Worm (Caenorhabditis elegans): Measurements from ENCODE around the gene unc-85.

The unc-85 gene

DNA sequence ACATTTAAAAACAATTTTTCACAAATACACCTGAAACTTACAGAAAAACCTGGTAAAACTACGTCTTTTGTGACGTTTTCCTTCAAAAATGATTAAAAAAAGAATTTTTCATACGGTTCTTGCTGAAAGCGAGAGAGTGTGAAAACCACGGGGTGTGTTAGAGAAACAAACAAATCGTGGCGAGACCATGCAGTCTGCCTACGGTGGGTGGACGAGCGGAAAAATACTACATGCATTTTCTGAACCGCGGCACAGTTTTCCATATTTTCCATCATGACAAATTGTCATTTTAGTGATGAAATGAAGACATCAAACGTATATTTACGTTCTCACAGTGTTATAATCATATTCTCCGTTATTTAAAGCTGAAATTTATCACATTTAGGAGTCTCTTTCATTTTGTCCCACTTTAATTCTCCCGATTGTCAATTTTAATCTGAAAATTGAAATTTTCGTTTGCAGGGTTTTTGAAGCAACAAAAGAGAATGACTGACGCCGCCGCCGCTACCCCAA, 4.5 kb downstream of the unc-85 start, which contains the start of the genes F10G7.9 and tsn-1:
Gene F10G7.9 (minus strand): TSS at position 127 of the 513 bp plus-strand sequence.
Gene tsn-1 (plus strand): TSS at position 463 of the 513 bp plus-strand sequence.
- TF ChIP-seq hlh-30 (tag; optimal IDR thresholded peaks at IDR 0.05; ENCODE audit: insufficient read depth), result peak; percentile 41
- peak; percentile 56 for TF ChIP-seq nfya-1 (tag; optimal IDR thresholded peaks at IDR 0.05)
- TF ChIP-seq nhr-232 (tag; optimal IDR thresholded peaks at IDR 0.05), result no peak
- no peak for TF ChIP-seq mec-3 (tag; optimal IDR thresholded peaks at IDR 0.05; ENCODE audit: borderline replicate concordance)
- TF ChIP-seq unc-55 (GFP tag; optimal IDR thresholded peaks at IDR 0.05), result no peak
- TF ChIP-seq ceh-31 (tag; optimal IDR thresholded peaks at IDR 0.05), result no peak
- no peak for TF ChIP-seq fkh-10 (GFP tag; optimal IDR thresholded peaks at IDR 0.05)

DNA sequence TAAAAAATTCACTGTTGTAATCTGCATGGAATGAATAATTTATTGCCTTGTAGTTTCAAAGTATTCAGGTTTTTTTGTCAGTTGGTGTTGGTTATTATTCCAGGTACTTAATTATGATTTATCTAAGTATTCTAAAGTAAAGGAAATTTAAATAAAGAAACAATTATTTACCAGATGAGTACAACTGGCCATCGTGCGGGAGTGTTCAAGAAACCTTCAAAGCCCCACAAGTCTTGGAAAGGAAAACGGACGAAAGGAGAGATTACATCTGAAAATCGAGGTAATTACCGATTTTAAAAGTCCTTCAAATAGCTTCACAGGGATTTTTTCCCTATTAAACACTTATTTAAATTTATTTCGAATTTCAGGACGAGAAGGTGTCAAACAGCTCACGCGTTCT, 8.3 kb downstream of the unc-85 start, which contains the start of gene tag-151:
Gene tag-151 (plus strand): TSS at position 158 of the 400 bp plus-strand sequence.
- TF ChIP-seq tbx-2 (tag; optimal IDR thresholded peaks at IDR 0.05) (no peak), ceh-30 (tag; optimal IDR thresholded peaks at IDR 0.05) (no peak), dve-1 (tag; optimal IDR thresholded peaks at IDR 0.05) (no peak), ref-2 (tag; optimal IDR thresholded peaks at IDR 0.05) (no peak), pax-1 (tag; optimal IDR thresholded peaks at IDR 0.05) (no peak), ceh-2 (tag; optimal IDR thresholded peaks at IDR 0.05) (no peak), sox-2 (GFP tag; IDR thresholded peaks at IDR 0.05) (no peak), pha-4 (tag; optimal IDR thresholded peaks at IDR 0.05) (no peak)

DNA sequence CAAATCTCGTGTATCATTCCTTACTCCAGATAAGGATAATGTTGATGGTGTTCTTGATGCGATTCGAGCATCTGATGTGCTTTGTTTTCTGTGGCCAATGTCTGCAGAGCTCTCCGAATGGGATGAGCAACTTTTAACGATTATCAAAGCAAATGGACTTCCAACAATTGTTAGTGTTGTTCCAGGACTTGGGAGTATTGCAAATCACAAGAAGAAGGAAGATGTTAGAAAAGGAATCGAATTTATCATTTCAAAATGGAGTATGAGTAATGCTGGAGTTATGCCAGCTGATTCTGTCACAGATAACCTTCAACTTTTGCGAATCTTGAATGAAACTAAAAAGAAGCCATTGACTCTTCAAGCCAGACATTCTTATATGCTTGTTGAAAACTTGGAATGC, 8.9 kb downstream of the unc-85 start:
- TF ChIP-seq pat-9 (tag; optimal IDR thresholded peaks at IDR 0.05), result no peak
- TF ChIP-seq elt-2 (tag; optimal IDR thresholded peaks at IDR 0.05), result no peak
- TF ChIP-seq C38D4.7 (GFP tag; optimal IDR thresholded peaks at IDR 0.05), result no peak
- TF ChIP-seq zip-5 (tag; optimal IDR thresholded peaks at IDR 0.05), result no peak
- no peak for TF ChIP-seq ceh-2 (tag; optimal IDR thresholded peaks at IDR 0.05)
- no peak for TF ChIP-seq Y22D7AL.16 (tag; optimal IDR thresholded peaks at IDR 0.05)
- no peak for TF ChIP-seq pha-2 (tag; optimal IDR thresholded peaks at IDR 0.05)
- TF ChIP-seq pag-3 (tag; optimal IDR thresholded peaks at IDR 0.05; ENCODE audit: borderline replicate concordance), result no peak

DNA sequence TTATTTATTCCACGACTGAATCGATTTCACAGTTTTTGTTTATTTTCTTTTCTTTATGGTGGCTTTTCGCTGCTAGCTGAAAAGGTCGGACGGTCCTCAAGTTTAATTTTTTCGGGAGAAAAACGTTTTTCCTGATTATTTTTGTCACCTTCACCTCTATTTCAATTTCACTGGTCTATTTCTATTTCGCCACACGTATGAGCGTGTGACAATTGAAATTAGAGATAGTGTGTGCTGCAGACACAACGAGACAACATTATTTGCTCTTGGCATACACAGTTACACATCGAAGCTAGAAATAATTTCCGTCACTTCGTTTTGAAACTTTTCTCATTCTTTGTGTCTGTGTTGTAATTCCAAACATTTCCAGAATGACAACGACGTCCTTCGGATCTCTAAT, 13.8 kb downstream of the unc-85 start, which contains the start of gene F41C3.8:
Gene F41C3.8 (plus strand): TSS at position 371 of the 400 bp plus-strand sequence.
- TF ChIP-seq ceh-2 (tag; optimal IDR thresholded peaks at IDR 0.05), result no peak
- TF ChIP-seq eyg-1 (tag; optimal IDR thresholded peaks at IDR 0.05), result no peak

DNA sequence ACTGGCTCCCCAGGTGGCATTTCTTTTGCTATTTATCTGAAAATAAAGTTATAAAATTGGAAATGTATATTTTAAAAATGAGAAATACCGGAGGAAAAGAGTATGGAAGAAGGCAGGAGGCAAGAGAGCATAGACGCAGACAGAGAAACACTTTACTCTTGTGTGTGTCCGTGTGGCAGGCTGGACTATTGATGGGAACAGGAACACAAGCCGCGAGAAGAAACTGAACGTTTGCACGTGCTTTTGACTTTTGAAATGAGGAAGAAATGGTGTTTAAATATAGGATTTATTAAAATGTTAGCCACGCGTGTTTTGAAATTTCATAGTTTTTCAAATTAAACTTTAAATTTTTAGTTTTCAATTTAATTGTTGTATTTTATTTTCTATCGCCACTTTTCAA, 24.3 kb downstream of the unc-85 start, which contains the start of gene F10G7.10:
Gene F10G7.10 (minus strand): TSS at position 145 of the 400 bp plus-strand sequence.
- TF ChIP-seq pqm-1 (tag; optimal IDR thresholded peaks at IDR 0.05) (no peak), pag-3 (tag; optimal IDR thresholded peaks at IDR 0.05; ENCODE audit: borderline replicate concordance) (no peak), che-1 (tag; optimal IDR thresholded peaks at IDR 0.05) (no peak), odd-2 (tag; optimal IDR thresholded peaks at IDR 0.05) (no peak), K09A11.1 (tag; optimal IDR thresholded peaks at IDR 0.05; ENCODE audit: insufficient read depth) (no peak), nfya-1 (tag; optimal IDR thresholded peaks at IDR 0.05) (no peak), ttx-3 (tag; optimal IDR thresholded peaks at IDR 0.05) (no peak), C08G9.2 (tag; optimal IDR thresholded peaks at IDR 0.05) (no peak), tbx-7 (tag; optimal IDR thresholded peaks at IDR 0.05) (no peak), ceh-19 (GFP tag; optimal IDR thresholded peaks at IDR 0.05) (no peak), eyg-1 (tag; optimal IDR thresholded peaks at IDR 0.05) (no peak), npax-4 (tag; optimal IDR thresholded peaks at IDR 0.05) (no peak), pat-9 (tag; optimal IDR thresholded peaks at IDR 0.05) (no peak), ceh-34 (tag; optimal IDR thresholded peaks at IDR 0.05) (no peak), ahr-1 (tag; optimal IDR thresholded peaks at IDR 0.05) (no peak), madf-2 (tag; optimal IDR thresholded peaks at IDR 0.05) (no peak)

All from whole organism, late embryonic.